Worm (Caenorhabditis elegans) whole organism, L2 larva: Measurements from ENCODE around the gene slc-25A10.

ENCODE experiments used
- mab-5 ChIP-seq: fragments of 150-350 bp; optimal IDR thresholded peaks from 2 replicates; lab custom pipeline; 2014; ENCODE audit warnings: missing biosample characterization, missing genetic modification characterization
- nhr-129 ChIP-seq: fragments of 150-350 bp; optimal IDR thresholded peaks from 2 replicates; lab custom pipeline; 2014; ENCODE audit warnings: missing biosample characterization, missing genetic modification characterization

DNA sequence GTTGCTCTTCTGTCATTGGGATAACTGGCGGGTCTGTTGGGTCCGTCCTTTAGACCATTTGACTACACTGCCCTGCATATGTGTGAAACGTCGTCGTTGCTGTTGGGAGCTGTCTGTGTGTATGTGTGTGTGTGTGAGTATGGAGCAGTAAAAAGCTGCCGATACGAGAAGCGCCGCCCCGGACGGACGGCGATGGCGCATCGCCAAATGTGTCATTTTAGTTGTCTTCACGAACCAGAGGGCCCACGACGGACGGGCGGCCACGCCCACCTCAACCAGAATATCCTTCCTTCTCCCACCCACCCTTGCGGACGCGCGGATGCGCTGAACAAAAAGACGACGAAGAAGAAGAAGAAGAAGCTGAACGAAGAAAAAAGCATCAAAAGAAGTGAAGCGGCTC lies 23.2 kb downstream of the slc-25A10 start, which contains the start of gene acr-2:
- no peak for TF ChIP-seq nhr-129
- TF ChIP-seq mab-5 (tag; lab: Kevin White, UChicago) = no peak
